Worm (Caenorhabditis elegans) whole organism, young adult: ENCODE data around the gene C56G2.22.

Experiments used
- B0019.2 ChIP-seq: fragments of 200-800 bp; sonication (Bioruptor generic); conservative IDR thresholded peaks from 2 replicates; pipeline ENCODE4 v1.3.6; 2022; ENCODE audit warnings: missing genetic modification reagents, missing genetic modification characterization, missing compliant biosample characterization
- B0035.1 ChIP-seq: sonication (generic microtip); optimal IDR thresholded peaks from 2 replicates; lab custom pipeline; 2016; ENCODE audit warnings: missing genetic modification characterization, mild to moderate bottlenecking, missing compliant biosample characterization, missing genotype, missing genetic modification reagents
- C06A6.2 ChIP-seq: fragments of 200-800 bp; sonication (Bioruptor generic); conservative IDR thresholded peaks from 2 replicates; pipeline ENCODE4 v1.3.6; 2022; ENCODE audit warnings: missing genetic modification characterization, missing compliant biosample characterization
- C17E4.6 ChIP-seq: fragments of 200-800 bp; sonication (Bioruptor generic); IDR thresholded peaks from 2 replicates; pipeline ENCODE4 v1.3.6; 2022; ENCODE audit warnings: missing genetic modification reagents, missing genetic modification characterization, missing compliant biosample characterization
- D2030.7 ChIP-seq: fragments of 200-800 bp; sonication (Bioruptor generic); IDR thresholded peaks from 2 replicates; pipeline ENCODE4 v1.3.6; 2022; ENCODE audit warnings: missing genetic modification reagents, missing genetic modification characterization, missing compliant biosample characterization
- F33H1.4 ChIP-seq: fragments of 200-800 bp; sonication (Bioruptor generic); IDR thresholded peaks from 2 replicates; pipeline ENCODE4 v1.3.6; 2022; ENCODE audit warnings: missing genetic modification reagents, missing genetic modification characterization, missing compliant biosample characterization
- F37B4.10 ChIP-seq: fragments of 200-800 bp; sonication (Bioruptor generic); IDR thresholded peaks from 2 replicates; pipeline ENCODE4 v1.3.6; 2022; ENCODE audit warnings: missing genetic modification characterization, missing compliant biosample characterization
- F39B2.1 ChIP-seq: fragments of 200-800 bp; sonication (Bioruptor generic); IDR thresholded peaks from 2 replicates; pipeline ENCODE4 v1.3.6; 2022; ENCODE audit warnings: missing genetic modification reagents, missing genetic modification characterization, missing compliant biosample characterization
- F57A8.1 ChIP-seq: fragments of 200-800 bp; sonication (Bioruptor generic); optimal IDR thresholded peaks from 2 replicates; lab custom pipeline; 2018; ENCODE audit warnings: mild to moderate bottlenecking, missing genetic modification characterization, moderate library complexity, missing compliant biosample characterization
- F57C9.4 ChIP-seq: sonication (generic microtip); optimal IDR thresholded peaks from 2 replicates; lab custom pipeline; 2017; ENCODE audit warnings: mild to moderate bottlenecking, missing genetic modification characterization, missing compliant biosample characterization
- K11D2.4 ChIP-seq: fragments of 200-800 bp; sonication (Bioruptor generic); IDR thresholded peaks from 2 replicates; pipeline ENCODE4 v1.3.6; 2022; ENCODE audit warnings: missing genetic modification reagents, missing genetic modification characterization, missing compliant biosample characterization
- T07F8.4 ChIP-seq: sonication (generic microtip); optimal IDR thresholded peaks from 2 replicates; lab custom pipeline; 2016; ENCODE audit warnings: mild to moderate bottlenecking, missing genetic modification characterization, moderate library complexity, missing compliant biosample characterization
- Y53G8AR.9 ChIP-seq: fragments of 200-800 bp; sonication (Bioruptor generic); conservative IDR thresholded peaks from 2 replicates; pipeline ENCODE4 v1.3.6; 2022; ENCODE audit warnings: missing genetic modification reagents, missing genetic modification characterization, missing compliant biosample characterization
- Y95B8A.8 ChIP-seq: fragments of 200-800 bp; sonication (Bioruptor generic); IDR thresholded peaks from 2 replicates; pipeline ENCODE4 v1.3.6; 2022; ENCODE audit warnings: missing genetic modification reagents, missing genetic modification characterization, missing compliant biosample characterization
- akir-1 ChIP-seq: fragments of 200-800 bp; sonication (Bioruptor generic); optimal IDR thresholded peaks from 2 replicates; lab custom pipeline; 2018; ENCODE audit warnings: mild to moderate bottlenecking, missing genetic modification characterization, moderate library complexity, missing compliant biosample characterization
- atf-7 ChIP-seq: sonication (generic microtip); optimal IDR thresholded peaks from 2 replicates; lab custom pipeline; 2017; ENCODE audit warnings: mild to moderate bottlenecking, missing genetic modification characterization, missing compliant biosample characterization
- athp-1 ChIP-seq: sonication (generic microtip); optimal IDR thresholded peaks from 2 replicates; lab custom pipeline; 2017; ENCODE audit warnings: mild to moderate bottlenecking, missing genetic modification characterization, missing compliant biosample characterization
- attf-3 ChIP-seq: fragments of 200-800 bp; sonication (Bioruptor generic); conservative IDR thresholded peaks from 2 replicates; pipeline ENCODE4 v1.3.6; 2022; ENCODE audit warnings: missing genetic modification reagents, missing genetic modification characterization, missing compliant biosample characterization
- attf-6 ChIP-seq: fragments of 200-800 bp; sonication (Bioruptor generic); IDR thresholded peaks from 2 replicates; pipeline ENCODE4 v1.3.6; 2022; ENCODE audit warnings: missing genetic modification reagents, missing genetic modification characterization, missing compliant biosample characterization
- ccch-3 ChIP-seq: fragments of 200-800 bp; sonication (Bioruptor generic); optimal IDR thresholded peaks from 2 replicates; lab custom pipeline; 2018; ENCODE audit warnings: mild to moderate bottlenecking, missing genetic modification characterization, missing compliant biosample characterization
- cebp-1 ChIP-seq, 2 experiments: fragments of 200-800 bp in 1 of 2; sonication (Bioruptor generic) in 1 of 2; sonication (generic microtip) in 1 of 2; IDR thresholded peaks in 1 of 2; optimal IDR thresholded peaks in 1 of 2; 2 replicates each; pipeline versions ENCODE4 v1.3.6 to Lab custom; 2017 to 2022; ENCODE audit warnings: missing compliant biosample characterization in 2 of 2, missing genetic modification characterization in 2 of 2, mild to moderate bottlenecking in 1 of 2, missing genetic modification reagents in 1 of 2, moderate library complexity in 1 of 2
- ceh-58 ChIP-seq: fragments of 200-800 bp; sonication (Bioruptor generic); IDR thresholded peaks from 2 replicates; pipeline ENCODE4 v1.3.6; 2022; ENCODE audit warnings: missing genetic modification characterization, missing compliant biosample characterization
- ceh-79 ChIP-seq: sonication (generic microtip); optimal IDR thresholded peaks from 2 replicates; lab custom pipeline; 2017; ENCODE audit warnings: mild to moderate bottlenecking, missing genetic modification characterization, missing compliant biosample characterization
- chd-7 ChIP-seq: sonication (generic microtip); optimal IDR thresholded peaks from 2 replicates; lab custom pipeline; 2016; ENCODE audit warnings: mild to moderate bottlenecking, missing genetic modification characterization, moderate library complexity, missing compliant biosample characterization
- egrh-3 ChIP-seq: fragments of 200-800 bp; sonication (Bioruptor generic); IDR thresholded peaks from 2 replicates; pipeline ENCODE4 v1.3.6; 2022; ENCODE audit warnings: missing genetic modification reagents, missing genetic modification characterization, missing compliant biosample characterization
- ets-4 ChIP-seq: fragments of 200-800 bp; sonication (Bioruptor generic); optimal IDR thresholded peaks from 2 replicates; lab custom pipeline; 2018; ENCODE audit warnings: mild to moderate bottlenecking, missing genetic modification characterization, missing compliant biosample characterization
- him-1 ChIP-seq: sonication (generic microtip); optimal IDR thresholded peaks from 2 replicates; lab custom pipeline; 2016; ENCODE audit warnings: missing genotype, missing genetic modification reagents, missing genetic modification characterization, missing compliant biosample characterization
- hlh-26 ChIP-seq: fragments of 200-800 bp; sonication (Bioruptor generic); conservative IDR thresholded peaks from 2 replicates; pipeline ENCODE4 v1.3.6; 2022; ENCODE audit warnings: missing genetic modification reagents, missing genetic modification characterization, missing compliant biosample characterization
- let-526 ChIP-seq: fragments of 200-800 bp; sonication (Bioruptor generic); IDR thresholded peaks from 2 replicates; pipeline ENCODE4 v1.3.6; 2022; ENCODE audit warnings: missing genetic modification reagents, missing genetic modification characterization, missing compliant biosample characterization
- lsl-1 ChIP-seq: fragments of 200-800 bp; sonication (Bioruptor generic); optimal IDR thresholded peaks from 2 replicates; lab custom pipeline; 2018; ENCODE audit warnings: mild to moderate bottlenecking, missing genetic modification characterization, moderate library complexity, missing compliant biosample characterization
- lsy-27 ChIP-seq: sonication (generic microtip); optimal IDR thresholded peaks from 2 replicates; lab custom pipeline; 2017; ENCODE audit warnings: missing genetic modification characterization, mild to moderate bottlenecking, missing compliant biosample characterization, antibody characterized with exemption, missing genotype, borderline replicate concordance; ENCODE audit not compliant: insufficient read depth
- mcd-1 ChIP-seq: fragments of 200-800 bp; sonication (Bioruptor generic); IDR thresholded peaks from 2 replicates; pipeline ENCODE4 v1.3.6; 2022; ENCODE audit warnings: missing genetic modification reagents, missing genetic modification characterization, missing compliant biosample characterization
- mes-4 ChIP-seq: sonication (generic microtip); optimal IDR thresholded peaks from 2 replicates; lab custom pipeline; 2016; ENCODE audit warnings: missing genotype, missing genetic modification characterization, missing compliant biosample characterization
- nfyb-1 ChIP-seq: fragments of 200-800 bp; sonication (Bioruptor generic); IDR thresholded peaks from 2 replicates; pipeline ENCODE4 v1.3.6; 2022; ENCODE audit warnings: missing genetic modification reagents, missing genetic modification characterization, missing compliant biosample characterization
- nhr-27 ChIP-seq: fragments of 200-800 bp; sonication (Bioruptor generic); optimal IDR thresholded peaks from 2 replicates; lab custom pipeline; 2018; ENCODE audit warnings: mild to moderate bottlenecking, missing genetic modification characterization, moderate library complexity, missing compliant biosample characterization
- nhr-80 ChIP-seq: sonication (generic microtip); optimal IDR thresholded peaks from 2 replicates; lab custom pipeline; 2016; ENCODE audit warnings: missing genetic modification characterization, missing compliant biosample characterization
- pbrm-1 ChIP-seq: fragments of 200-800 bp; sonication (Bioruptor generic); IDR thresholded peaks from 2 replicates; pipeline ENCODE4 v1.3.6; 2022; ENCODE audit warnings: missing genetic modification reagents, missing genetic modification characterization, missing compliant biosample characterization
- rec-8 ChIP-seq, 2 experiments: sonication (generic microtip); optimal IDR thresholded peaks; 2 replicates each; lab custom pipeline; 2016; ENCODE audit warnings: mild to moderate bottlenecking in 2 of 2, missing genetic modification characterization in 2 of 2, missing genetic modification reagents in 2 of 2, missing genotype in 2 of 2, missing biosample characterization in 1 of 2, missing compliant biosample characterization in 1 of 2, moderate library complexity in 1 of 2
- sea-2 ChIP-seq: fragments of 200-800 bp; sonication (Bioruptor generic); IDR thresholded peaks from 2 replicates; pipeline ENCODE4 v1.3.6; 2022; ENCODE audit warnings: missing genetic modification characterization, missing compliant biosample characterization
- somi-1 ChIP-seq: fragments of 200-800 bp; sonication (Bioruptor generic); optimal IDR thresholded peaks from 2 replicates; lab custom pipeline; 2018; ENCODE audit warnings: mild to moderate bottlenecking, missing genetic modification characterization, missing compliant biosample characterization
- sptf-2 ChIP-seq: fragments of 200-800 bp; sonication (Bioruptor generic); optimal IDR thresholded peaks from 2 replicates; lab custom pipeline; 2018; ENCODE audit warnings: mild to moderate bottlenecking, missing genetic modification characterization, missing compliant biosample characterization
- tlf-1 ChIP-seq: fragments of 200-800 bp; sonication (Bioruptor generic); optimal IDR thresholded peaks from 2 replicates; lab custom pipeline; 2018; ENCODE audit warnings: mild to moderate bottlenecking, missing genetic modification characterization, missing compliant biosample characterization
- zfh-2 ChIP-seq: fragments of 200-800 bp; sonication (Bioruptor generic); conservative IDR thresholded peaks from 2 replicates; pipeline ENCODE4 v1.3.6; 2022; ENCODE audit warnings: missing genetic modification reagents, missing genetic modification characterization, missing compliant biosample characterization
- ztf-18 ChIP-seq: sonication (generic microtip); optimal IDR thresholded peaks from 2 replicates; lab custom pipeline; 2016; ENCODE audit warnings: missing genotype, mild to moderate bottlenecking, missing genetic modification characterization, missing compliant biosample characterization
- ztf-26 ChIP-seq: sonication (generic microtip); optimal IDR thresholded peaks from 2 replicates; lab custom pipeline; 2017; ENCODE audit warnings: missing genetic modification characterization, missing compliant biosample characterization
- ztf-28 ChIP-seq: fragments of 200-800 bp; sonication (Bioruptor generic); IDR thresholded peaks from 2 replicates; pipeline ENCODE4 v1.3.6; 2022; ENCODE audit warnings: missing genetic modification reagents, missing genetic modification characterization, missing compliant biosample characterization
- ztf-6 ChIP-seq: fragments of 200-800 bp; sonication (Bioruptor generic); IDR thresholded peaks from 2 replicates; pipeline ENCODE4 v1.3.6; 2022; ENCODE audit warnings: missing genetic modification reagents, missing genetic modification characterization, missing compliant biosample characterization

Gene C56G2.22

DNA sequence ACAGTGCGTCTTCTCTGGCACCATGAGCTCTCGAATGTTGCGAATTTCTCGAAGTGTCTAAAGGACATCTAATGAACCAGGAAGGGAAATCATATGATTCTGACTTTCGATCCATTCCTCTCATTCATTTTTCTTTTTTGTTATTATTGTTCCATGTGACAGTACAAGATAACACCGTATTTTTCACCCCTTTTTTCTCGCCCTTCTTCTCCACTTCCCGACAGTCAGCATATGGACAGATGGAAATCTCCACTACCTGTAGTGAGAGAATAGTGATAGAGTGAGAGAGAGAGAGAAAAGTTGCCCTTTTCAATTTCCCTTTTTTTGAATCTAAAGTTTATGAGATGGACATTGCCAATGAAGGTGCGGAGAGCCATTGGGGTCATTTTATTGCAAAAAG is 14.6 kb downstream of the C56G2.22 start:
- no peak for TF ChIP-seq nhr-27 (tag; lab: Kevin White, UChicago)
- TF ChIP-seq K11D2.4, result peak; percentile 21; the same call in 1 of the 2 replicates
- peak; percentile 15 for TF ChIP-seq ztf-26 (tag; lab: Kevin White, UChicago)
- no peak for TF ChIP-seq lsy-27 (tag; lab: Kevin White, UChicago)
- no peak for TF ChIP-seq B0035.1 (tag; lab: Kevin White, UChicago)
- TF ChIP-seq nhr-80 (tag; lab: Kevin White, UChicago), result peak; percentile 20
- peak; percentile 5 for TF ChIP-seq atf-7 (tag; lab: Kevin White, UChicago)
- no peak for TF ChIP-seq pbrm-1
- no peak for TF ChIP-seq cebp-1 (GFP tag; IDR thresholded peaks at IDR 0.05; lab: Robert Waterston, UW)
- peak; percentile 3 for TF ChIP-seq cebp-1 (tag; optimal IDR thresholded peaks at IDR 0.05; lab: Kevin White, UChicago)
- TF ChIP-seq nfyb-1, result 0 out of 2 replicates have a peak, but pooled peaks have one; percentile 31
- no peak for TF ChIP-seq akir-1 (GFP tag; lab: Kevin White, UChicago)
- peak; percentile 0 for TF ChIP-seq somi-1 (GFP tag; lab: Kevin White, UChicago)
- no peak for TF ChIP-seq Y53G8AR.9 (GFP tag; lab: Robert Waterston, UW)
- TF ChIP-seq ceh-79 (tag; lab: Kevin White, UChicago), result peak; percentile 3
- no peak for TF ChIP-seq Y95B8A.8 (GFP tag; lab: Robert Waterston, UW)
- TF ChIP-seq B0019.2 (GFP tag; lab: Robert Waterston, UW), result no peak

DNA sequence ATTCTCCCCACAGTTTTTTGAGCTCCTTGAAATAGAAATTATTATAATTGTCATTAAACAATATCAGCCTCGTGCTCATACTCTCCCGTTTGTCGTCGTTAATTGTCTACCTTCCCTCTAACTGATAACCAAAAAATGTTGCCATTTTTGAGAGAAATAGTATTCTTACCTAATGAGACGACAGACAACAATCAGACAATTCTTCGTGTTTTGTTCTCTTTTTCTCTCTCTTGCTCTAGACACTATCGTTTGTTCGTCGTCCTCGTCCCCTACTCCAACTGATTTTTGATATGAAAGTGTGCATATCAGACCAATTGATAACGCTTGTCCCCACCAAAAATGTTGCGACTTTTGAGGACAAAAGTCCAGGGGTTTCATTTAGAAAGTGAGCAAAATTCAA is 15.3 kb downstream of the C56G2.22 start:
- no peak for TF ChIP-seq lsl-1 (GFP tag; lab: Kevin White, UChicago)
- TF ChIP-seq C17E4.6 (GFP tag; lab: Robert Waterston, UW), result no peak
- no peak for TF ChIP-seq sea-2
- no peak for TF ChIP-seq hlh-26
- no peak for TF ChIP-seq chd-7
- no peak for TF ChIP-seq ccch-3 (GFP tag; lab: Kevin White, UChicago)
- TF ChIP-seq ceh-58 (GFP tag; lab: Robert Waterston, UW), result no peak
- TF ChIP-seq let-526 (GFP tag; lab: Robert Waterston, UW), result no peak
- no peak for TF ChIP-seq mcd-1 (GFP tag; lab: Robert Waterston, UW)
- TF ChIP-seq sptf-2 (GFP tag; lab: Kevin White, UChicago), result no peak
- no peak for TF ChIP-seq C06A6.2
- no peak for TF ChIP-seq F39B2.1 (GFP tag; lab: Robert Waterston, UW)
- TF ChIP-seq Y53G8AR.9 (GFP tag; lab: Robert Waterston, UW), result no peak
- no peak for TF ChIP-seq mes-4 (tag; lab: Kevin White, UChicago)
- no peak for TF ChIP-seq him-1
- no peak for TF ChIP-seq ztf-18 (tag; lab: Kevin White, UChicago)
- no peak for TF ChIP-seq attf-6 (GFP tag; lab: Robert Waterston, UW)
- TF ChIP-seq F57C9.4 (tag; lab: Kevin White, UChicago), result no peak
- TF ChIP-seq egrh-3 (GFP tag; lab: Robert Waterston, UW), result no peak
- TF ChIP-seq F33H1.4 (GFP tag; lab: Robert Waterston, UW), result no peak
- TF ChIP-seq ztf-6 (GFP tag; lab: Robert Waterston, UW), result no peak
- no peak for TF ChIP-seq F57A8.1 (GFP tag; lab: Kevin White, UChicago)
- TF ChIP-seq attf-3 (GFP tag; lab: Robert Waterston, UW), result no peak
- TF ChIP-seq atf-7 (tag; lab: Kevin White, UChicago), result peak; percentile 47
- no peak for TF ChIP-seq F37B4.10 (GFP tag; lab: Robert Waterston, UW)
- TF ChIP-seq rec-8 (tag; optimal IDR thresholded peaks at IDR 0.05; lab: Kevin White, UChicago), result no peak
- TF ChIP-seq ets-4 (GFP tag; lab: Kevin White, UChicago), result peak; percentile 41
- TF ChIP-seq D2030.7, result no peak
- TF ChIP-seq nhr-80 (tag; lab: Kevin White, UChicago), result peak; percentile 98
- TF ChIP-seq zfh-2 (GFP tag; lab: Robert Waterston, UW), result no peak
- peak; percentile 11 for TF ChIP-seq tlf-1 (GFP tag; lab: Kevin White, UChicago)
- no peak for TF ChIP-seq T07F8.4 (tag; lab: Kevin White, UChicago)
- TF ChIP-seq athp-1 (tag; lab: Kevin White, UChicago), result no peak
- TF ChIP-seq ztf-28 (GFP tag; lab: Robert Waterston, UW), result no peak
